Worm (Caenorhabditis elegans): ENCODE measurements around the gene R166.3.

DNA sequence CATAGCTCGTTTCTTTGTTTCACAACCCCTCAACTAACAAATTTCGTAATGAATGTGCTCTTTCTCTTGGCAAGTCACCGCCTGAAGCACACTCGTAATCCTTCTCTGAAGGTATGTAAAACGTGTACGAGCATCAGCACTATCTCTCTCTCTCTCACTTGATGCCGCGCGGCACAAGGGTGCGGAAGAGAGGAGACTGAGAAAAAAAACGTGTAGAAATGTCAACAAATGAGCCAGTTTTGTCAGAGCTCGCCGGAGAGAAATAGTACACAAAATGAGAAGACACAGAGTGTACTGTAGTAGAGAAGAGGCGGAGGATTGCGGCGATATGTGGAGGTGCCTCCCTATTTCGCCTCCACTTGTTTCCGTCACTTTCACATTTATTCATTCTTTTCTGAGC, 28.9 kb downstream of the R166.3 start, which contains the start of gene F59B10.3:
- TF ChIP-seq W03F9.2 (tag; optimal IDR thresholded peaks at IDR 0.05), result no peak
- TF ChIP-seq dao-5 (tag; optimal IDR thresholded peaks at IDR 0.05), result no peak
- no peak for TF ChIP-seq him-1 (tag; optimal IDR thresholded peaks at IDR 0.05)
